Fruit fly (Drosophila melanogaster) Kc167 (cell line): Measurements from ENCODE around the gene p38a.

Source experiments
- h ChIP-seq: fragments of >200 bp; optimal IDR thresholded peaks from 3 replicates; lab custom pipeline; 2018; ENCODE audit warnings: missing external identifiers
- insv ChIP-seq: fragments of >200 bp; optimal IDR thresholded peaks from 3 replicates; lab custom pipeline; 2018; ENCODE audit warnings: missing external identifiers
- psq ChIP-seq: fragments of >200 bp; optimal IDR thresholded peaks from 2 replicates; lab custom pipeline; 2017; ENCODE audit warnings: missing external identifiers
- ttk ChIP-seq: sonication (Bioruptor generic); optimal IDR thresholded peaks from 2 replicates; lab custom pipeline; 2017; ENCODE audit warnings: missing external identifiers

DNA sequence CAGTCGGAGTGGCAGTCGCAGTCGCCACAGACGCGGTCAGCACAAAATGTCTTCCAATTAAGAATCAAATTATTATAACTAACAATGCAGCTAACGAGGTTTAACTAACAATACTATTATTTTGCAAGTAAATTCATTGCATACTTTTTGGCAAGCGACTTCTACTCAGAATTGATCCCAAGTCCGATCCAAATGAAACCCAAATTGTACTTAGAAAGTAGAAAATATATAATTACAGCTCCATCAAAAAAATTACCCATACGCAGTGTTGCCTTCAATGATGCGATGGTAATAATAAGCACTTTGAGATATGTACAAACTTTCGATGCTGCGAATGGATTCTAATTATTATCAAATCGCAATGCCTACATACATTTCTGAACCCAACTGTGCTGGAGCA lies 8.3 kb downstream of the p38a start:
- no peak for TF ChIP-seq ttk (lab: Kevin White, UChicago)
- TF ChIP-seq h: no peak
- no peak for TF ChIP-seq insv
- no peak for TF ChIP-seq psq
